Fruit fly (Drosophila melanogaster) whole organism, wandering third instar larva: Measurements from ENCODE around the gene CG14304.

Experiments used
- Rel ChIP-seq, 2 experiments: fragments of 200-800 bp; sonication (Bioruptor generic) in 1 of 2; optimal IDR thresholded peaks; 2 replicates in 1 of 2; 3 replicates in 1 of 2; lab custom pipeline; 2016 to 2019; ENCODE audit warnings: mild to moderate bottlenecking in 2 of 2, missing biosample characterization in 2 of 2, missing genetic modification characterization in 2 of 2, moderate library complexity in 1 of 2
- usp ChIP-seq: fragments of >200 bp; optimal IDR thresholded peaks from 2 replicates; lab custom pipeline; 2017; ENCODE audit warnings: missing biosample characterization, missing genetic modification characterization

dm6 chr3R:18663525-18663924 is 42.4 kb upstream of the CG14304 start, which contains the start of the genes Cpsf73 and Gos28:
- TF ChIP-seq usp (GFP tag; lab: Kevin White, UChicago) (no peak), Rel (GFP tag; optimal IDR thresholded peaks at IDR 0.05; lab: Kevin White, UChicago) (no peak), Rel (tag; optimal IDR thresholded peaks at IDR 0.05; lab: Kevin White, UChicago) (peak; percentile 30)
